Worm (Caenorhabditis elegans) whole organism, L3 larva: ENCODE data around the gene rpia-1.
"Not testable (repeated sequence)": the region's sequence is repeated elsewhere in the genome, so short reads cannot be mapped to it uniquely, and the experiment has no call there.

ENCODE experiments used
- daf-12 ChIP-seq: fragments of 150-350 bp; optimal IDR thresholded peaks from 2 replicates; lab custom pipeline; 2014; ENCODE audit warnings: missing biosample characterization, missing genetic modification reagents, missing genetic modification characterization
- fkh-10 ChIP-seq: sonication (generic microtip); optimal IDR thresholded peaks from 2 replicates; lab custom pipeline; 2017; ENCODE audit warnings: missing biosample characterization, missing genetic modification reagents, missing genetic modification characterization
- fos-1 ChIP-seq: fragments of 150-350 bp; optimal IDR thresholded peaks from 2 replicates; lab custom pipeline; 2014; ENCODE audit warnings: missing biosample characterization, missing genetic modification characterization
- lin-39 ChIP-seq: fragments of 150-350 bp; optimal IDR thresholded peaks from 2 replicates; lab custom pipeline; 2018; ENCODE audit warnings: missing biosample characterization, missing genetic modification reagents, missing genetic modification characterization
- nfya-1 ChIP-seq: sonication (generic microtip); optimal IDR thresholded peaks from 2 replicates; lab custom pipeline; 2017; ENCODE audit warnings: missing genetic modification characterization, mild to moderate bottlenecking, missing compliant biosample characterization, antibody characterized with exemption, moderate library complexity; ENCODE audit not compliant: insufficient read depth
- nhr-11 ChIP-seq: fragments of 150-350 bp; optimal IDR thresholded peaks from 2 replicates; lab custom pipeline; 2014; ENCODE audit warnings: missing biosample characterization, missing genetic modification characterization
- nhr-12 ChIP-seq: fragments of 150-350 bp; optimal IDR thresholded peaks from 2 replicates; lab custom pipeline; 2014; ENCODE audit warnings: missing biosample characterization, missing genetic modification characterization
- nhr-237 ChIP-seq: fragments of 150-350 bp; optimal IDR thresholded peaks from 2 replicates; lab custom pipeline; 2014; ENCODE audit warnings: missing biosample characterization, missing genetic modification characterization
- nhr-76 ChIP-seq: fragments of 150-350 bp; sonication (generic microtip); optimal IDR thresholded peaks from 5 replicates; lab custom pipeline; 2014; ENCODE audit warnings: missing biosample characterization, missing genetic modification characterization
- pha-4 ChIP-seq: fragments of 150-350 bp; optimal IDR thresholded peaks from 2 replicates; lab custom pipeline; 2014; ENCODE audit warnings: missing biosample characterization, missing genetic modification reagents, missing genetic modification characterization
- pqm-1 ChIP-seq: fragments of 150-350 bp; optimal IDR thresholded peaks from 2 replicates; lab custom pipeline; 2017; ENCODE audit warnings: missing biosample characterization, missing genetic modification characterization, inconsistent platforms
- unc-39 ChIP-seq: sonication (generic microtip); optimal IDR thresholded peaks from 4 replicates; lab custom pipeline; 2017; ENCODE audit warnings: missing biosample characterization, missing genetic modification characterization
- ztf-4 ChIP-seq: fragments of 150-350 bp; optimal IDR thresholded peaks from 2 replicates; lab custom pipeline; 2014; ENCODE audit warnings: missing biosample characterization, missing genetic modification characterization

- not testable (repeated sequence) for TF ChIP-seq nfya-1; fos-1 (tag; lab: Kevin White, UChicago); pha-4; fkh-10 (GFP tag; lab: Kevin White, UChicago); pqm-1 (tag; lab: Kevin White, UChicago); nhr-11 (tag; lab: Kevin White, UChicago); nhr-76 (tag; lab: Kevin White, UChicago); lin-39 (tag; lab: Kevin White, UChicago); nhr-237; ztf-4 (tag; lab: Kevin White, UChicago); daf-12 (tag; lab: Kevin White, UChicago); unc-39 (tag; lab: Kevin White, UChicago); nhr-12 (tag; lab: Kevin White, UChicago)
These were observed 5.7 kb downstream of the rpia-1 start, which contains the start of gene viro-2 for ce11 chrIII:7128601-7129000.
